Worm (Caenorhabditis elegans) whole organism, L3 larva: ENCODE results near the gene slc-17.1.

ENCODE experiments used
- R02D3.7 ChIP-seq: fragments of 150-350 bp; optimal IDR thresholded peaks from 2 replicates; lab custom pipeline; 2014; ENCODE audit warnings: missing biosample characterization, missing genetic modification characterization
- ZK546.5 ChIP-seq: sonication (generic microtip); optimal IDR thresholded peaks from 2 replicates; lab custom pipeline; 2017; ENCODE audit warnings: missing biosample characterization, missing genetic modification characterization
- aly-2 ChIP-seq: fragments of 150-350 bp; optimal IDR thresholded peaks from 2 replicates; lab custom pipeline; 2014; ENCODE audit warnings: missing biosample characterization, missing genetic modification characterization
- ama-1 ChIP-seq: fragments of 150-350 bp; optimal IDR thresholded peaks from 2 replicates; lab custom pipeline; 2018
- ceh-16 ChIP-seq: sonication (generic microtip); optimal IDR thresholded peaks from 2 replicates; lab custom pipeline; 2017; ENCODE audit warnings: missing biosample characterization, missing genetic modification characterization
- ceh-82 ChIP-seq: fragments of 150-350 bp; optimal IDR thresholded peaks from 2 replicates; lab custom pipeline; 2014; ENCODE audit warnings: missing biosample characterization, missing genetic modification characterization
- ceh-9 ChIP-seq: sonication (generic microtip); optimal IDR thresholded peaks from 2 replicates; lab custom pipeline; 2018; ENCODE audit warnings: missing biosample characterization, missing genetic modification characterization
- daf-12 ChIP-seq: fragments of 150-350 bp; optimal IDR thresholded peaks from 2 replicates; lab custom pipeline; 2014; ENCODE audit warnings: missing biosample characterization, missing genetic modification reagents, missing genetic modification characterization
- egl-27 ChIP-seq: sonication (generic microtip); optimal IDR thresholded peaks from 4 replicates; lab custom pipeline; 2017; ENCODE audit warnings: missing biosample characterization, missing genetic modification reagents, missing genetic modification characterization
- egl-5 ChIP-seq: fragments of 150-350 bp; optimal IDR thresholded peaks from 2 replicates; lab custom pipeline; 2017; ENCODE audit warnings: missing biosample characterization, missing genetic modification reagents, missing genetic modification characterization, inconsistent platforms
- elt-2 ChIP-seq: sonication (generic microtip); optimal IDR thresholded peaks from 2 replicates; lab custom pipeline; 2016; ENCODE audit warnings: missing genetic modification reagents, mild to moderate bottlenecking, missing genetic modification characterization, missing compliant biosample characterization
- elt-3 ChIP-seq, 3 experiments: fragments of 150-350 bp in 1 of 3; sonication (generic microtip) in 2 of 3; optimal IDR thresholded peaks; 2 replicates in 2 of 3; 4 replicates in 1 of 3; lab custom pipeline; 2014 to 2017; ENCODE audit warnings: missing biosample characterization in 3 of 3, missing genetic modification characterization in 3 of 3
- eor-1 ChIP-seq, 2 experiments: fragments of 150-350 bp; optimal IDR thresholded peaks; 2 replicates each; lab custom pipeline; 2014 to 2018; ENCODE audit warnings: missing biosample characterization in 2 of 2, missing genetic modification characterization in 2 of 2
- fkh-10 ChIP-seq: sonication (generic microtip); optimal IDR thresholded peaks from 2 replicates; lab custom pipeline; 2017; ENCODE audit warnings: missing biosample characterization, missing genetic modification reagents, missing genetic modification characterization
- fkh-2 ChIP-seq: fragments of 150-350 bp; optimal IDR thresholded peaks from 2 replicates; lab custom pipeline; 2014; ENCODE audit warnings: missing biosample characterization, missing genetic modification reagents, missing genetic modification characterization
- fos-1 ChIP-seq: fragments of 150-350 bp; optimal IDR thresholded peaks from 2 replicates; lab custom pipeline; 2014; ENCODE audit warnings: missing biosample characterization, missing genetic modification characterization
- hmg-11 ChIP-seq: sonication (generic microtip); optimal IDR thresholded peaks from 2 replicates; lab custom pipeline; 2016; ENCODE audit warnings: missing genetic modification characterization, missing compliant biosample characterization
- jun-1 ChIP-seq: fragments of 150-350 bp; optimal IDR thresholded peaks from 2 replicates; lab custom pipeline; 2014; ENCODE audit warnings: missing biosample characterization, missing genetic modification reagents, missing genetic modification characterization
- lin-15B ChIP-seq: fragments of 150-350 bp; optimal IDR thresholded peaks from 2 replicates; lab custom pipeline; 2014; ENCODE audit warnings: missing biosample characterization, missing genetic modification characterization
- lin-39 ChIP-seq: fragments of 150-350 bp; optimal IDR thresholded peaks from 2 replicates; lab custom pipeline; 2018; ENCODE audit warnings: missing biosample characterization, missing genetic modification reagents, missing genetic modification characterization
- lsy-12 ChIP-seq: sonication (generic microtip); optimal IDR thresholded peaks from 2 replicates; lab custom pipeline; 2016; ENCODE audit warnings: mild to moderate bottlenecking, missing genetic modification characterization, missing compliant biosample characterization
- mdl-1 ChIP-seq: fragments of 150-350 bp; optimal IDR thresholded peaks from 2 replicates; lab custom pipeline; 2014; ENCODE audit warnings: missing biosample characterization, missing genetic modification characterization
- mml-1 ChIP-seq: fragments of 150-350 bp; sonication (generic microtip); optimal IDR thresholded peaks from 3 replicates; lab custom pipeline; 2014; ENCODE audit warnings: missing biosample characterization, missing genetic modification characterization
- nfya-1 ChIP-seq: sonication (generic microtip); optimal IDR thresholded peaks from 2 replicates; lab custom pipeline; 2017; ENCODE audit warnings: missing genetic modification characterization, mild to moderate bottlenecking, missing compliant biosample characterization, antibody characterized with exemption, moderate library complexity; ENCODE audit not compliant: insufficient read depth
- nhr-11 ChIP-seq: fragments of 150-350 bp; optimal IDR thresholded peaks from 2 replicates; lab custom pipeline; 2014; ENCODE audit warnings: missing biosample characterization, missing genetic modification characterization
- nhr-12 ChIP-seq: fragments of 150-350 bp; optimal IDR thresholded peaks from 2 replicates; lab custom pipeline; 2014; ENCODE audit warnings: missing biosample characterization, missing genetic modification characterization
- nhr-23 ChIP-seq: fragments of 150-350 bp; optimal IDR thresholded peaks from 2 replicates; lab custom pipeline; 2014; ENCODE audit warnings: missing biosample characterization, missing genetic modification reagents, missing genetic modification characterization
- nhr-237 ChIP-seq: fragments of 150-350 bp; optimal IDR thresholded peaks from 2 replicates; lab custom pipeline; 2014; ENCODE audit warnings: missing biosample characterization, missing genetic modification characterization
- nhr-25 ChIP-seq: sonication (generic microtip); optimal IDR thresholded peaks from 2 replicates; lab custom pipeline; 2017; ENCODE audit warnings: missing biosample characterization, missing genetic modification characterization
- nhr-28 ChIP-seq: fragments of 150-350 bp; optimal IDR thresholded peaks from 2 replicates; lab custom pipeline; 2014; ENCODE audit warnings: missing biosample characterization, missing genetic modification characterization
- nhr-43 ChIP-seq: sonication (generic microtip); optimal IDR thresholded peaks from 2 replicates; lab custom pipeline; 2016; ENCODE audit warnings: mild to moderate bottlenecking, missing genetic modification characterization, missing compliant biosample characterization; ENCODE audit not compliant: poor library complexity, severe bottlenecking
- nhr-67 ChIP-seq: fragments of 150-350 bp; optimal IDR thresholded peaks from 2 replicates; lab custom pipeline; 2014; ENCODE audit warnings: missing biosample characterization, missing genetic modification characterization
- nhr-76 ChIP-seq: fragments of 150-350 bp; sonication (generic microtip); optimal IDR thresholded peaks from 5 replicates; lab custom pipeline; 2014; ENCODE audit warnings: missing biosample characterization, missing genetic modification characterization
- nhr-77 ChIP-seq: fragments of 150-350 bp; optimal IDR thresholded peaks from 2 replicates; lab custom pipeline; 2014; ENCODE audit warnings: missing biosample characterization, missing genetic modification characterization
- pha-4 ChIP-seq: fragments of 150-350 bp; optimal IDR thresholded peaks from 2 replicates; lab custom pipeline; 2014; ENCODE audit warnings: missing biosample characterization, missing genetic modification reagents, missing genetic modification characterization
- pqm-1 ChIP-seq: fragments of 150-350 bp; optimal IDR thresholded peaks from 2 replicates; lab custom pipeline; 2017; ENCODE audit warnings: missing biosample characterization, missing genetic modification characterization, inconsistent platforms
- sea-2 ChIP-seq: fragments of 150-350 bp; sonication (generic microtip); optimal IDR thresholded peaks from 4 replicates; lab custom pipeline; 2014; ENCODE audit warnings: missing biosample characterization, missing genetic modification reagents, missing genetic modification characterization
- skn-1 ChIP-seq: fragments of 150-350 bp; optimal IDR thresholded peaks from 2 replicates; lab custom pipeline; 2014; ENCODE audit warnings: missing biosample characterization, missing genetic modification characterization
- snpc-4 ChIP-seq: fragments of 150-350 bp; optimal IDR thresholded peaks from 2 replicates; lab custom pipeline; 2014; ENCODE audit warnings: missing biosample characterization, missing genetic modification characterization
- tbx-2 ChIP-seq: sonication (generic microtip); optimal IDR thresholded peaks from 2 replicates; lab custom pipeline; 2016; ENCODE audit warnings: mild to moderate bottlenecking, missing genetic modification characterization, missing compliant biosample characterization
- unc-39 ChIP-seq: sonication (generic microtip); optimal IDR thresholded peaks from 4 replicates; lab custom pipeline; 2017; ENCODE audit warnings: missing biosample characterization, missing genetic modification characterization
- unc-62 ChIP-seq: fragments of 150-350 bp; sonication (generic microtip); optimal IDR thresholded peaks from 4 replicates; lab custom pipeline; 2014; ENCODE audit warnings: missing biosample characterization, missing genetic modification reagents, missing genetic modification characterization
- zag-1 ChIP-seq: fragments of 150-350 bp; optimal IDR thresholded peaks from 2 replicates; lab custom pipeline; 2014; ENCODE audit warnings: missing biosample characterization, missing genetic modification characterization
- ztf-11 ChIP-seq: fragments of 150-350 bp; optimal IDR thresholded peaks from 2 replicates; lab custom pipeline; 2014; ENCODE audit warnings: missing biosample characterization, missing genetic modification characterization
- ztf-4 ChIP-seq: fragments of 150-350 bp; optimal IDR thresholded peaks from 2 replicates; lab custom pipeline; 2014; ENCODE audit warnings: missing biosample characterization, missing genetic modification characterization

The slc-17.1 gene

ce11 chrX:17464801-17465200, at the start of gene slc-17.1:
TSS of gene slc-17.1 (minus strand) at chrX:17464901.
- TF ChIP-seq mdl-1 (tag; lab: Kevin White, UChicago) (no peak), egl-5 (tag; lab: Kevin White, UChicago) (no peak), nhr-237 (tag; lab: Kevin White, UChicago) (no peak), daf-12 (tag; lab: Kevin White, UChicago) (no peak), ZK546.5 (tag; lab: Kevin White, UChicago) (no peak), aly-2 (tag; lab: Kevin White, UChicago) (no peak), unc-62 (no peak), ztf-4 (no peak), tbx-2 (tag; lab: Kevin White, UChicago) (no peak), zag-1 (tag; lab: Kevin White, UChicago) (no peak), eor-1 (tag; optimal IDR thresholded peaks at IDR 0.05; lab: Kevin White, UChicago) (no peak), lsy-12 (tag; lab: Kevin White, UChicago) (no peak), skn-1 (no peak), nhr-77 (no peak), fos-1 (no peak), hmg-11 (tag; lab: Kevin White, UChicago) (no peak), elt-3 (tag; optimal IDR thresholded peaks at IDR 0.05; lab: Kevin White, UChicago) (no peak), mml-1 (tag; lab: Kevin White, UChicago) (no peak)

DNA sequence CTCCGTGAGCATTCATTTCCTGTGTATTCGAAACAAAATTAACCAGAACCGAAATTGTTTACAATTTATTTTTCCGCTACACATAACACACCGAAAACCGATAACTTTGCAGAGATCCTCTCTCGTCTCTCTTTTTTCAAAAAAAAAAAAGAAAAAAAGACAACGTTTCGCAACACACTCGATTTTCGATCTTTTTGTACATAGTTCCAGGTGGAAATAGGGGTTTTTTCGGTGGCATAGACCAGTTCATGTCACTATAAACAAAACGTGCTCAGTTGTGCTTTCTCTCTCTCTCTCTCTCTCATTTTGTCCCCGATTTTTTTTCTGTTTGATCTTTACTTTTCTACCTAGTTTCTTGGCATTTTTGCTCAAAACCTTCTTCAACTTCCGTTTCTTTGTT, 49.7 kb upstream of the slc-17.1 start:
- TF ChIP-seq nhr-67 (tag; lab: Kevin White, UChicago) = no peak
- no peak for TF ChIP-seq jun-1 (tag; lab: Kevin White, UChicago)
- TF ChIP-seq nhr-43 (tag; lab: Kevin White, UChicago) = no peak
- TF ChIP-seq pha-4 (tag; lab: Kevin White, UChicago) = peak; percentile 63
- TF ChIP-seq eor-1 (tag; optimal IDR thresholded peaks at IDR 0.05; lab: Kevin White, UChicago) = no peak
- no peak for TF ChIP-seq egl-5 (tag; lab: Kevin White, UChicago)

DNA sequence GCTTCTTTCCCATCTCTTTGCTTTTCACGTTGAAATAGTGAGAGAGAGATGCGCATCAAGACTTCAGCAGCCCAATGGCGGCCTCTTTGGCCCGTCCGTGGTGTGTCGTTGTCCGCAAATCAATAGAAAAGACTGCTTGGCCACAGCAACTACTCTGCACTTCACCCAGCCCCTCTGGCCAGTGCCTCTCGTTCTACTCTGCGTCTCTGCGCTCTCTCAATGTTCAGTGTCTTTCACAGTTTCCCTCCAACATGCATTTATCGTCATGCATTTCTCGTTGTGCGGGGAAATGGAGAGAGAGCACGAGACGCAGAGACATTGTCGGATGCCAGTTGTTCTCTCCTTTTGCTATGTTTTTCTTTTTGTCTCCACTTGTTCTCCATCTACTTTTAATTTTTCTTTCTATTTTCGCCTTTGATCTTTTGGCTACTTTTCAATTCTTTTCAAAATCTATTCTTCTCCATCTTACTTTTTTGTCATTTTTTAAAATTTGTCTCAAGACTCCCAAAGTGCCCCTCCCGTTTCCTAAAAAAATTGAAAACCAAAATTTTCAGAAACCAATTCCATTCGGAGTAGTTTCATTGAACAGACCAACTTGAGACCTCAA, 48.9 kb upstream of the slc-17.1 start, which contains the start of gene nhr-1:
Gene nhr-1 (plus strand): TSS at position 557 of the 607 bp plus-strand sequence.
- TF ChIP-seq elt-3 (tag; optimal IDR thresholded peaks at IDR 0.05; lab: Kevin White, UChicago) (no peak), ztf-11 (no peak), egl-27 (tag; lab: Kevin White, UChicago) (peak; percentile 62), pqm-1 (tag; lab: Kevin White, UChicago) (peak; percentile 32), lin-15B (tag; lab: Kevin White, UChicago) (peak; percentile 35), ceh-9 (tag; lab: Kevin White, UChicago) (no peak), unc-39 (no peak), nhr-23 (tag; lab: Kevin White, UChicago) (peak; percentile 82), hmg-11 (tag; lab: Kevin White, UChicago) (peak; percentile 95), mml-1 (tag; lab: Kevin White, UChicago) (no peak), nhr-237 (tag; lab: Kevin White, UChicago) (no peak), nhr-67 (tag; lab: Kevin White, UChicago) (no peak), nhr-76 (tag; lab: Kevin White, UChicago) (no peak), lin-39 (peak; percentile 92), daf-12 (tag; lab: Kevin White, UChicago) (no peak), lsy-12 (tag; lab: Kevin White, UChicago) (peak; percentile 19), tbx-2 (tag; lab: Kevin White, UChicago) (peak; percentile 58), nhr-25 (tag; lab: Kevin White, UChicago) (peak; percentile 87), nhr-77 (no peak), nfya-1 (tag; lab: Kevin White, UChicago) (peak; percentile 96), fos-1 (peak; percentile 47), ceh-82 (peak; percentile 15), jun-1 (tag; lab: Kevin White, UChicago) (no peak), sea-2 (GFP tag; lab: Kevin White, UChicago) (peak; percentile 84), zag-1 (tag; lab: Kevin White, UChicago) (peak; percentile 49), snpc-4 (peak; percentile 64), ceh-16 (no peak), aly-2 (tag; lab: Kevin White, UChicago) (no peak), unc-62 (peak; percentile 75), eor-1 (tag; optimal IDR thresholded peaks at IDR 0.05; lab: Kevin White, UChicago) (no peak), egl-5 (tag; lab: Kevin White, UChicago) (no peak), elt-2 (tag; lab: Kevin White, UChicago) (peak; percentile 63), pha-4 (tag; lab: Kevin White, UChicago) (peak; percentile 73), fkh-10 (GFP tag; lab: Kevin White, UChicago) (peak; percentile 84), ztf-4 (peak; percentile 58), ama-1 (lab: Kevin White, UChicago) (peak; percentile 37), nhr-11 (peak; percentile 65), fkh-2 (tag; lab: Kevin White, UChicago) (no peak), ZK546.5 (tag; lab: Kevin White, UChicago) (no peak), nhr-28 (no peak), R02D3.7 (tag; lab: Kevin White, UChicago) (peak; percentile 45), nhr-43 (tag; lab: Kevin White, UChicago) (peak; percentile 76), nhr-12 (tag; lab: Kevin White, UChicago) (no peak), mdl-1 (tag; lab: Kevin White, UChicago) (peak; percentile 90), skn-1 (peak; percentile 75)
